Worm (Caenorhabditis elegans) whole organism, early embryonic: Measurements from ENCODE around the gene T05C12.1.

ENCODE experiments used
- B0310.2 ChIP-seq: sonication (generic microtip); optimal IDR thresholded peaks from 2 replicates; lab custom pipeline; 2016; ENCODE audit warnings: mild to moderate bottlenecking, missing genetic modification characterization, missing compliant biosample characterization
- F13C5.2 ChIP-seq: sonication (generic microtip); optimal IDR thresholded peaks from 2 replicates; lab custom pipeline; 2017; ENCODE audit warnings: mild to moderate bottlenecking, missing genetic modification characterization, inconsistent platforms, missing compliant biosample characterization
- aly-1 ChIP-seq: sonication (generic microtip); optimal IDR thresholded peaks from 2 replicates; lab custom pipeline; 2016; ENCODE audit warnings: missing genetic modification characterization, missing compliant biosample characterization
- ama-1 ChIP-seq: fragments of 150-350 bp; optimal IDR thresholded peaks from 2 replicates; lab custom pipeline; 2014
- ceh-13 ChIP-seq: fragments of 200-800 bp; sonication (Bioruptor generic); optimal IDR thresholded peaks from 2 replicates; lab custom pipeline; 2018; ENCODE audit warnings: mild to moderate bottlenecking, missing genetic modification characterization, missing compliant biosample characterization
- ceh-36 ChIP-seq: sonication (generic microtip); optimal IDR thresholded peaks from 2 replicates; lab custom pipeline; 2016; ENCODE audit warnings: missing genetic modification characterization, inconsistent platforms, missing compliant biosample characterization
- ets-7 ChIP-seq: sonication (generic microtip); optimal IDR thresholded peaks from 2 replicates; lab custom pipeline; 2016; ENCODE audit warnings: missing genotype, missing genetic modification characterization, missing compliant biosample characterization
- flt-1 ChIP-seq: fragments of 200-800 bp; sonication (Bioruptor generic); IDR thresholded peaks from 2 replicates; pipeline ENCODE4 v1.3.6; 2022; ENCODE audit warnings: missing genetic modification characterization, missing compliant biosample characterization
- hmbx-1 ChIP-seq: sonication (generic microtip); optimal IDR thresholded peaks from 2 replicates; lab custom pipeline; 2016; ENCODE audit warnings: mild to moderate bottlenecking, missing genetic modification characterization, missing compliant biosample characterization
- hmg-4 ChIP-seq: fragments of 200-800 bp; sonication (Bioruptor generic); optimal IDR thresholded peaks from 2 replicates; lab custom pipeline; 2018; ENCODE audit warnings: mild to moderate bottlenecking, missing genetic modification characterization, missing compliant biosample characterization
- hnd-1 ChIP-seq: sonication (generic microtip); optimal IDR thresholded peaks from 2 replicates; lab custom pipeline; 2016; ENCODE audit warnings: missing genetic modification characterization, missing compliant biosample characterization
- pes-1 ChIP-seq: fragments of 200-800 bp; sonication (Bioruptor generic); IDR thresholded peaks from 2 replicates; pipeline ENCODE4 v1.3.6; 2022; ENCODE audit warnings: missing genetic modification reagents, missing genetic modification characterization, missing compliant biosample characterization
- scrt-1 ChIP-seq: fragments of 200-800 bp; sonication (Bioruptor generic); IDR thresholded peaks from 2 replicates; pipeline ENCODE4 v1.3.6; 2022; ENCODE audit warnings: missing genetic modification characterization, missing compliant biosample characterization
- sea-1 ChIP-seq: fragments of 200-800 bp; sonication (Bioruptor generic); conservative IDR thresholded peaks from 2 replicates; pipeline ENCODE4 v1.3.6; 2022; ENCODE audit warnings: missing genetic modification characterization, missing compliant biosample characterization
- tbx-11 ChIP-seq: fragments of 200-800 bp; sonication (Bioruptor generic); IDR thresholded peaks from 2 replicates; pipeline ENCODE4 v1.3.6; 2022; ENCODE audit warnings: missing genetic modification characterization, missing compliant biosample characterization
- tbx-37 ChIP-seq: fragments of 200-800 bp; sonication (Bioruptor generic); conservative IDR thresholded peaks from 2 replicates; pipeline ENCODE4 v1.3.6; 2022; ENCODE audit warnings: missing genetic modification reagents, missing genetic modification characterization, missing compliant biosample characterization
- tra-4 ChIP-seq: sonication (generic microtip); optimal IDR thresholded peaks from 2 replicates; lab custom pipeline; 2017; ENCODE audit warnings: missing genetic modification characterization, missing compliant biosample characterization

T05C12.1 gene

DNA sequence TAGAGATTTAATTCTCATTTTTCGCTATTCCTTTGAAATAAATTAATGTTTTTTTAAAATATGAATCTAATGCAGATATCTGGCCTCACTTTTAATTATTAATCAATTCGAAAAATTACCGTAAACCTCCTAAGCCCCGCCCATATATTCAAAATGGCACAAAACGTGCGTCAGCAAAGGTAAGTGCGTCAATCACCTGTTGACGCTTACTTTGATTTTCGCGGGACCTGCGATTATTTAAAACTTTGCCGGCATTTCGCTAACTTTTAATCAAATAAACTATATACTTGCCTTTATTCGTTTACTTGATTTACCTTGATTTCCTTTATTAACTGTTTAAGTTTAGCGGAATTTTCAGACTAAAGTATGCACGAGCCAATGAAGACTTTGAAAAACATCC, 15.5 kb upstream of the T05C12.1 start, which contains the start of gene pch-2:
Gene pch-2, plus strand, starts transcription at position 359 of the 400 bp plus-strand sequence.
- TF ChIP-seq scrt-1 (GFP tag; lab: Robert Waterston, UW) (no peak), F13C5.2 (tag; lab: Kevin White, UChicago) (no peak), aly-1 (tag; lab: Kevin White, UChicago) (no peak), tbx-11 (GFP tag; lab: Robert Waterston, UW) (no peak), B0310.2 (tag; lab: Kevin White, UChicago) (no peak), tra-4 (tag; lab: Kevin White, UChicago) (no peak), hmbx-1 (tag; lab: Kevin White, UChicago) (no peak), hmg-4 (GFP tag; lab: Kevin White, UChicago) (no peak), hnd-1 (tag; lab: Kevin White, UChicago) (no peak), flt-1 (no peak), tbx-37 (GFP tag; lab: Robert Waterston, UW) (no peak), pes-1 (GFP tag; lab: Robert Waterston, UW) (no peak), sea-1 (no peak), ama-1 (lab: Kevin White, UChicago) (no peak), ceh-36 (no peak), ets-7 (no peak)

DNA sequence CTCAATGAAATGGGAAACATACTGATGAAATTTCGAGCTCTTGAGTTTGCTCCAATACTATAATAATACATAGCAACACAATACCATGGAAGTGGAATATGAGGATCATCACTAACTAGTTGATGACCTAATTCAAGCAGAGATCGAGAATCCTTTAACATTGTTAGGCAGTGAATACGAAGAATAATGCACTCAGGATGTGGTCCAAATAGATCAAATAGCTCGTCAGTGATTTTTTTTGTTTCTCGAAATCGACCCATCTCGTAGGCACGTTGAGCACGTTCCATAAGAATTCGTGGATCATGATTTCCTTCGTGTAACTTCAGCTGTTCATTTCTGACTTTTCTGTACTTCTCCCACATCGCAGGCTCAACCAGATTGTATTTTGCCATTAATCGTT, 12.6 kb upstream of the T05C12.1 start:
- TF ChIP-seq F13C5.2 (tag; lab: Kevin White, UChicago) = no peak
- no peak for TF ChIP-seq ets-7

DNA sequence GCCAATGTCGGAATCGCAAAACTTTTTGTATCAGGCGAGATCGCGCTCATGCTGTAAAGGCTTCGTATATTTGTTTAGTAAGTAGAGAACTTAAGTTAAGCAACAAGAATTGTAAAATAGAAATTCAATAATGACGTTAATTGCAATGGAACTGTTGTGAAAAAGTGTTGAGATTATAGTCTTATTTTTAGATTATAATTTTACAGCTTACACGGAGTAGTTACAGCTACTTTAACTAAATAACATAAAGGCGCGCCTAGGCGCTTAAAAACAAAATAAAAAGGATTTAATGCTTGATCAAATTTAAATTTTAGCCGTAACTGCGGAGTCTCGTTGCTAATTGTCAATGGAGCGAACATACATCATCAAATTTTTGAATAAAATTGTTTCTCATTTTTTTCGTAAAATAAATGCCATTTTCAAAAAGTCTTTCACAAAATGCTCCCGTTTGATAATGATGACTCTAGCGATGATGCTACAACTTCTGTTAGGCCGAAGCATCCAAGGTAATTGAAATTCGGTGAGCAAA, 11.3 kb upstream of the T05C12.1 start, which contains the start of the genes emb-27 and rrf-3:
Gene emb-27, minus strand, starts transcription at position 51 of the 529 bp plus-strand sequence.
Gene rrf-3, plus strand, starts transcription at position 346 of the 529 bp plus-strand sequence.
- no peak for TF ChIP-seq ceh-13 (GFP tag; lab: Kevin White, UChicago)
- TF ChIP-seq flt-1 = no peak
- no peak for TF ChIP-seq tbx-37 (GFP tag; lab: Robert Waterston, UW)
- TF ChIP-seq ama-1 (lab: Kevin White, UChicago) = no peak

DNA sequence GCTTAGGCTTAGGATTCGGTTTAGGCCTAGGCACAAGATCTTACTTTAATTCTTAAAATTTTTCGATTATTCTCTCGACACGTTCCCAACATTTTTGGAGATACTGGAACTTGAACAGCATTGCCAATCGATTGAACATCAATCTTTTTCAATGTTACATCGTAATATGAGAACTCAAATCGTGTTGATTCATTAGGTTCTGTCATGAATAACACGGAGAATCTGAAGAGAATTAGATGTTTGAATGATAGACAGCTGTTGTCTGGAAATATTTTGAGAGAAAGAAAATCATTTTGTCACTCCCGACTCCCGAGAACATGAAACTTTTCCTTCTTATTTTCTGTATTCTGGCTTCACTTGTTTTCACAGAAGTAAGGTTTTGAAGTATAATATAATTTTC, 4.2 kb upstream of the T05C12.1 start, which contains the start of gene T05C12.15:
Gene T05C12.15, plus strand, starts transcription at position 301 of the 400 bp plus-strand sequence.
- no peak for TF ChIP-seq sea-1
- TF ChIP-seq tbx-11 (GFP tag; lab: Robert Waterston, UW) = no peak
- no peak for TF ChIP-seq hmbx-1 (tag; lab: Kevin White, UChicago)

DNA sequence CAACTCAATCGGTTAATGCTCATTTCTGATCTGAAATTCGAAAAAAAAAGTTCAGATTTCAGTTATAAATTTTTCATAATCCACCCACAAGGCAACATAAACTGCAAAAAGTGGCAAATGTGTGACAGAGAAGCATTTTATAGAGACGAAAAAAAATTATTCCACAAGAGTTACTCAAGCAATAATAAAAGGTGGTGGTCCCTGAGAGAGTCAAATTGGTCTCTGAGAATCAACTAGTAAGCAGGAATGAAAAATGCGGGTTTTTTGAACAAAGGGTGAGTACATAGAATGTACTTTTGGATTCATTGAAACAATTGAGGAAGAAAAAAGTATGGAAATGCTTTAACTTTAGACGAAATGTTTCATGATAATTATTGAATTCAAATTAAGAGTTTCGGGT, 3.1 kb upstream of the T05C12.1 start, which contains the start of gene T05C12.11:
Gene T05C12.11, minus strand, starts transcription at position 101 of the 400 bp plus-strand sequence.
- no peak for TF ChIP-seq hnd-1 (tag; lab: Kevin White, UChicago)
- no peak for TF ChIP-seq hmbx-1 (tag; lab: Kevin White, UChicago)
- TF ChIP-seq aly-1 (tag; lab: Kevin White, UChicago) = no peak
- no peak for TF ChIP-seq sea-1
- no peak for TF ChIP-seq B0310.2 (tag; lab: Kevin White, UChicago)
- TF ChIP-seq hmg-4 (GFP tag; lab: Kevin White, UChicago) = no peak
- TF ChIP-seq pes-1 (GFP tag; lab: Robert Waterston, UW) = no peak
- no peak for TF ChIP-seq tra-4 (tag; lab: Kevin White, UChicago)
- no peak for TF ChIP-seq F13C5.2 (tag; lab: Kevin White, UChicago)
- TF ChIP-seq ceh-36 = no peak
- TF ChIP-seq tbx-37 (GFP tag; lab: Robert Waterston, UW) = no peak
- no peak for TF ChIP-seq tbx-11 (GFP tag; lab: Robert Waterston, UW)
- no peak for TF ChIP-seq flt-1
- no peak for TF ChIP-seq ceh-13 (GFP tag; lab: Kevin White, UChicago)
- no peak for TF ChIP-seq scrt-1 (GFP tag; lab: Robert Waterston, UW)

DNA sequence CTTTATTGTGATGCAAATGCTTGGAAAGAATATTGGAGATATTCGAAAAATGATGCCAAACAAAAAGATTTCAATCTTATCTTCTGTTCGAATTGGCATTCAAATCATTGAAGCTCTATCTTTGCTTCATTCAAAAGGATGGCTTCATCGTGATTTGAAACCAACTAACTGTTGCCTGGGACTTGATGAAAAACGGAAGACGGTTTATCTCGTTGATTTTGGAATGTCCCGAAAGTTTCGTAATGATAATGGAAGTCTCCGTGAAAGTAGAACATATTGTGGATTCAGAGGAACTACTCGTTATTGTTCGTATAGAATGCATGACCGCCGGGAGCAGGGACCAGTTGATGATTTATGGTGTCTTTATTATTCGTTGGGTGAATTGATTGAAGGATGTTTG, 668 bp downstream of the T05C12.1 start:
- TF ChIP-seq ets-7 (no peak), B0310.2 (tag; lab: Kevin White, UChicago) (no peak), pes-1 (GFP tag; lab: Robert Waterston, UW) (no peak), hmg-4 (GFP tag; lab: Kevin White, UChicago) (no peak), ceh-36 (no peak), scrt-1 (GFP tag; lab: Robert Waterston, UW) (no peak), F13C5.2 (tag; lab: Kevin White, UChicago) (no peak), hnd-1 (tag; lab: Kevin White, UChicago) (no peak), aly-1 (tag; lab: Kevin White, UChicago) (no peak), tra-4 (tag; lab: Kevin White, UChicago) (no peak), tbx-11 (GFP tag; lab: Robert Waterston, UW) (no peak), sea-1 (no peak)

DNA sequence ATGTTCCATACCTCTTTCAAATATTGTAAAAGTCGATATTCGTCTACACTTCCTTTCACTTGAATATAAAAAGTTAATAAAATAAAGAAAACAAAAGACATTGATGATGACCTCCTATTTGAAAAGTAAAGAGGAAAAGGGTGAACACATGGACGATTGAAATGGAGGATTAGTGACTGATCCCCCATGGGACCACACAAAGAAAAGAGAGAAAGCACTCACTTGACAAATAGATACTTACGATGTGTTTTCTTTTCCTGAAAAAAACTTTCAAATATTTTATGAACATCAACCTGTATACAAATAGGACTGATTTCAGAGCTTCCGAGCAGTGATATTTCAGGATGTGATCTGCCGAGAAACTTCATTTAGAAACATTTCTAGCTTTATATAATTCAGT, 3.6 kb downstream of the T05C12.1 start, which contains the start of gene acr-14:
Gene acr-14, minus strand, starts transcription at position 101 of the 400 bp plus-strand sequence.
- no peak for TF ChIP-seq scrt-1 (GFP tag; lab: Robert Waterston, UW)
- no peak for TF ChIP-seq pes-1 (GFP tag; lab: Robert Waterston, UW)
- no peak for TF ChIP-seq flt-1
- TF ChIP-seq ceh-13 (GFP tag; lab: Kevin White, UChicago) = no peak
- no peak for TF ChIP-seq F13C5.2 (tag; lab: Kevin White, UChicago)
- TF ChIP-seq B0310.2 (tag; lab: Kevin White, UChicago) = no peak
- TF ChIP-seq ceh-36 = no peak
- no peak for TF ChIP-seq hmg-4 (GFP tag; lab: Kevin White, UChicago)
- no peak for TF ChIP-seq ama-1 (lab: Kevin White, UChicago)
- TF ChIP-seq hnd-1 (tag; lab: Kevin White, UChicago) = no peak
- TF ChIP-seq tbx-11 (GFP tag; lab: Robert Waterston, UW) = no peak
- no peak for TF ChIP-seq ets-7
- no peak for TF ChIP-seq sea-1
- TF ChIP-seq hmbx-1 (tag; lab: Kevin White, UChicago) = no peak
- no peak for TF ChIP-seq tbx-37 (GFP tag; lab: Robert Waterston, UW)
- no peak for TF ChIP-seq tra-4 (tag; lab: Kevin White, UChicago)
- TF ChIP-seq aly-1 (tag; lab: Kevin White, UChicago) = no peak
